Worm (Caenorhabditis elegans) whole organism, L3 larva: ENCODE results near the gene C27C12.1.

Experiments
- R02D3.7 ChIP-seq: fragments of 150-350 bp; optimal IDR thresholded peaks from 2 replicates; lab custom pipeline; 2014; ENCODE audit warnings: missing biosample characterization, missing genetic modification characterization
- ZK546.5 ChIP-seq: sonication (generic microtip); optimal IDR thresholded peaks from 2 replicates; lab custom pipeline; 2017; ENCODE audit warnings: missing biosample characterization, missing genetic modification characterization
- aly-2 ChIP-seq: fragments of 150-350 bp; optimal IDR thresholded peaks from 2 replicates; lab custom pipeline; 2014; ENCODE audit warnings: missing biosample characterization, missing genetic modification characterization
- ama-1 ChIP-seq: fragments of 150-350 bp; optimal IDR thresholded peaks from 2 replicates; lab custom pipeline; 2018
- ceh-16 ChIP-seq: sonication (generic microtip); optimal IDR thresholded peaks from 2 replicates; lab custom pipeline; 2017; ENCODE audit warnings: missing biosample characterization, missing genetic modification characterization
- ceh-28 ChIP-seq: fragments of 150-350 bp; optimal IDR thresholded peaks from 2 replicates; lab custom pipeline; 2014; ENCODE audit warnings: missing biosample characterization, missing genetic modification reagents, missing genetic modification characterization
- ceh-82 ChIP-seq: fragments of 150-350 bp; optimal IDR thresholded peaks from 2 replicates; lab custom pipeline; 2014; ENCODE audit warnings: missing biosample characterization, missing genetic modification characterization
- ceh-9 ChIP-seq: sonication (generic microtip); optimal IDR thresholded peaks from 2 replicates; lab custom pipeline; 2018; ENCODE audit warnings: missing biosample characterization, missing genetic modification characterization
- daf-12 ChIP-seq: fragments of 150-350 bp; optimal IDR thresholded peaks from 2 replicates; lab custom pipeline; 2014; ENCODE audit warnings: missing biosample characterization, missing genetic modification reagents, missing genetic modification characterization
- egl-27 ChIP-seq: sonication (generic microtip); optimal IDR thresholded peaks from 4 replicates; lab custom pipeline; 2017; ENCODE audit warnings: missing biosample characterization, missing genetic modification reagents, missing genetic modification characterization
- egl-5 ChIP-seq: fragments of 150-350 bp; optimal IDR thresholded peaks from 2 replicates; lab custom pipeline; 2017; ENCODE audit warnings: missing biosample characterization, missing genetic modification reagents, missing genetic modification characterization, inconsistent platforms
- elt-1 ChIP-seq: fragments of 150-350 bp; optimal IDR thresholded peaks from 2 replicates; lab custom pipeline; 2014; ENCODE audit warnings: missing biosample characterization, missing genetic modification characterization
- elt-2 ChIP-seq: sonication (generic microtip); optimal IDR thresholded peaks from 2 replicates; lab custom pipeline; 2016; ENCODE audit warnings: missing genetic modification reagents, mild to moderate bottlenecking, missing genetic modification characterization, missing compliant biosample characterization
- elt-3 ChIP-seq, 3 experiments: fragments of 150-350 bp in 1 of 3; sonication (generic microtip) in 2 of 3; optimal IDR thresholded peaks; 2 replicates in 2 of 3; 4 replicates in 1 of 3; lab custom pipeline; 2014 to 2017; ENCODE audit warnings: missing biosample characterization in 3 of 3, missing genetic modification characterization in 3 of 3
- eor-1 ChIP-seq, 2 experiments: fragments of 150-350 bp; optimal IDR thresholded peaks; 2 replicates each; lab custom pipeline; 2014 to 2018; ENCODE audit warnings: missing biosample characterization in 2 of 2, missing genetic modification characterization in 2 of 2
- fkh-10 ChIP-seq: sonication (generic microtip); optimal IDR thresholded peaks from 2 replicates; lab custom pipeline; 2017; ENCODE audit warnings: missing biosample characterization, missing genetic modification reagents, missing genetic modification characterization
- fkh-2 ChIP-seq: fragments of 150-350 bp; optimal IDR thresholded peaks from 2 replicates; lab custom pipeline; 2014; ENCODE audit warnings: missing biosample characterization, missing genetic modification reagents, missing genetic modification characterization
- fos-1 ChIP-seq: fragments of 150-350 bp; optimal IDR thresholded peaks from 2 replicates; lab custom pipeline; 2014; ENCODE audit warnings: missing biosample characterization, missing genetic modification characterization
- hmg-11 ChIP-seq: sonication (generic microtip); optimal IDR thresholded peaks from 2 replicates; lab custom pipeline; 2016; ENCODE audit warnings: missing genetic modification characterization, missing compliant biosample characterization
- jun-1 ChIP-seq: fragments of 150-350 bp; optimal IDR thresholded peaks from 2 replicates; lab custom pipeline; 2014; ENCODE audit warnings: missing biosample characterization, missing genetic modification reagents, missing genetic modification characterization
- lin-15B ChIP-seq: fragments of 150-350 bp; optimal IDR thresholded peaks from 2 replicates; lab custom pipeline; 2014; ENCODE audit warnings: missing biosample characterization, missing genetic modification characterization
- lin-39 ChIP-seq: fragments of 150-350 bp; optimal IDR thresholded peaks from 2 replicates; lab custom pipeline; 2018; ENCODE audit warnings: missing biosample characterization, missing genetic modification reagents, missing genetic modification characterization
- lsy-12 ChIP-seq: sonication (generic microtip); optimal IDR thresholded peaks from 2 replicates; lab custom pipeline; 2016; ENCODE audit warnings: mild to moderate bottlenecking, missing genetic modification characterization, missing compliant biosample characterization
- mdl-1 ChIP-seq: fragments of 150-350 bp; optimal IDR thresholded peaks from 2 replicates; lab custom pipeline; 2014; ENCODE audit warnings: missing biosample characterization, missing genetic modification characterization
- mml-1 ChIP-seq: fragments of 150-350 bp; sonication (generic microtip); optimal IDR thresholded peaks from 3 replicates; lab custom pipeline; 2014; ENCODE audit warnings: missing biosample characterization, missing genetic modification characterization
- nfya-1 ChIP-seq: sonication (generic microtip); optimal IDR thresholded peaks from 2 replicates; lab custom pipeline; 2017; ENCODE audit warnings: missing genetic modification characterization, mild to moderate bottlenecking, missing compliant biosample characterization, antibody characterized with exemption, moderate library complexity; ENCODE audit not compliant: insufficient read depth
- nhr-11 ChIP-seq: fragments of 150-350 bp; optimal IDR thresholded peaks from 2 replicates; lab custom pipeline; 2014; ENCODE audit warnings: missing biosample characterization, missing genetic modification characterization
- nhr-12 ChIP-seq: fragments of 150-350 bp; optimal IDR thresholded peaks from 2 replicates; lab custom pipeline; 2014; ENCODE audit warnings: missing biosample characterization, missing genetic modification characterization
- nhr-23 ChIP-seq: fragments of 150-350 bp; optimal IDR thresholded peaks from 2 replicates; lab custom pipeline; 2014; ENCODE audit warnings: missing biosample characterization, missing genetic modification reagents, missing genetic modification characterization
- nhr-237 ChIP-seq: fragments of 150-350 bp; optimal IDR thresholded peaks from 2 replicates; lab custom pipeline; 2014; ENCODE audit warnings: missing biosample characterization, missing genetic modification characterization
- nhr-25 ChIP-seq: sonication (generic microtip); optimal IDR thresholded peaks from 2 replicates; lab custom pipeline; 2017; ENCODE audit warnings: missing biosample characterization, missing genetic modification characterization
- nhr-43 ChIP-seq: sonication (generic microtip); optimal IDR thresholded peaks from 2 replicates; lab custom pipeline; 2016; ENCODE audit warnings: mild to moderate bottlenecking, missing genetic modification characterization, missing compliant biosample characterization; ENCODE audit not compliant: poor library complexity, severe bottlenecking
- nhr-67 ChIP-seq: fragments of 150-350 bp; optimal IDR thresholded peaks from 2 replicates; lab custom pipeline; 2014; ENCODE audit warnings: missing biosample characterization, missing genetic modification characterization
- nhr-76 ChIP-seq: fragments of 150-350 bp; sonication (generic microtip); optimal IDR thresholded peaks from 5 replicates; lab custom pipeline; 2014; ENCODE audit warnings: missing biosample characterization, missing genetic modification characterization
- nhr-77 ChIP-seq: fragments of 150-350 bp; optimal IDR thresholded peaks from 2 replicates; lab custom pipeline; 2014; ENCODE audit warnings: missing biosample characterization, missing genetic modification characterization
- pha-4 ChIP-seq: fragments of 150-350 bp; optimal IDR thresholded peaks from 2 replicates; lab custom pipeline; 2014; ENCODE audit warnings: missing biosample characterization, missing genetic modification reagents, missing genetic modification characterization
- pqm-1 ChIP-seq: fragments of 150-350 bp; optimal IDR thresholded peaks from 2 replicates; lab custom pipeline; 2017; ENCODE audit warnings: missing biosample characterization, missing genetic modification characterization, inconsistent platforms
- sea-2 ChIP-seq: fragments of 150-350 bp; sonication (generic microtip); optimal IDR thresholded peaks from 4 replicates; lab custom pipeline; 2014; ENCODE audit warnings: missing biosample characterization, missing genetic modification reagents, missing genetic modification characterization
- skn-1 ChIP-seq: fragments of 150-350 bp; optimal IDR thresholded peaks from 2 replicates; lab custom pipeline; 2014; ENCODE audit warnings: missing biosample characterization, missing genetic modification characterization
- snpc-4 ChIP-seq: fragments of 150-350 bp; optimal IDR thresholded peaks from 2 replicates; lab custom pipeline; 2014; ENCODE audit warnings: missing biosample characterization, missing genetic modification characterization
- unc-39 ChIP-seq: sonication (generic microtip); optimal IDR thresholded peaks from 4 replicates; lab custom pipeline; 2017; ENCODE audit warnings: missing biosample characterization, missing genetic modification characterization
- zag-1 ChIP-seq: fragments of 150-350 bp; optimal IDR thresholded peaks from 2 replicates; lab custom pipeline; 2014; ENCODE audit warnings: missing biosample characterization, missing genetic modification characterization
- ztf-11 ChIP-seq: fragments of 150-350 bp; optimal IDR thresholded peaks from 2 replicates; lab custom pipeline; 2014; ENCODE audit warnings: missing biosample characterization, missing genetic modification characterization

The C27C12.1 gene

ce11 chrX:14813398-14813797, 40.2 kb downstream of the C27C12.1 start (continued):
- no peak for TF ChIP-seq mml-1 (tag; lab: Kevin White, UChicago)
- TF ChIP-seq hmg-11 (tag; lab: Kevin White, UChicago) = peak; percentile 63
- TF ChIP-seq nhr-23 (tag; lab: Kevin White, UChicago) = peak; percentile 82
- peak; percentile 44 for TF ChIP-seq nhr-25 (tag; lab: Kevin White, UChicago)
- TF ChIP-seq jun-1 (tag; lab: Kevin White, UChicago) = peak; percentile 82
- peak; percentile 9 for TF ChIP-seq ceh-82 (tag; lab: Kevin White, UChicago)
- no peak for TF ChIP-seq nhr-12 (tag; lab: Kevin White, UChicago)
- no peak for TF ChIP-seq unc-39
- peak; percentile 40 for TF ChIP-seq lsy-12 (tag; lab: Kevin White, UChicago)
- TF ChIP-seq nhr-237 (tag; lab: Kevin White, UChicago) = no peak
- no peak for TF ChIP-seq ztf-11 (tag; lab: Kevin White, UChicago)
- TF ChIP-seq fkh-10 (GFP tag; lab: Kevin White, UChicago) = no peak
- TF ChIP-seq ZK546.5 (tag; lab: Kevin White, UChicago) = no peak
- TF ChIP-seq pha-4 (tag; lab: Kevin White, UChicago) = peak; percentile 91
- TF ChIP-seq nhr-77 (tag; lab: Kevin White, UChicago) = peak; percentile 81
- peak; percentile 57 for TF ChIP-seq lin-39 (tag; lab: Kevin White, UChicago)

ce11 chrX:14812061-14812460, 41.5 kb downstream of the C27C12.1 start, which contains the start of gene T04C10.3:
TSS of gene T04C10.3 (plus strand) at chrX:14812361.
- TF ChIP-seq nhr-25 (tag; lab: Kevin White, UChicago) = no peak
- TF ChIP-seq jun-1 (tag; lab: Kevin White, UChicago) = no peak
- TF ChIP-seq elt-2 (tag; lab: Kevin White, UChicago) = no peak
- TF ChIP-seq hmg-11 (tag; lab: Kevin White, UChicago) = no peak
- TF ChIP-seq eor-1 (tag; optimal IDR thresholded peaks at IDR 0.05; lab: Kevin White, UChicago) = no peak
- TF ChIP-seq nhr-76 (tag; lab: Kevin White, UChicago) = no peak

- TF ChIP-seq ZK546.5 (tag; lab: Kevin White, UChicago) (no peak), nfya-1 (tag; lab: Kevin White, UChicago) (peak; percentile 74), ceh-28 (peak; percentile 87), snpc-4 (tag; lab: Kevin White, UChicago) (peak; percentile 22), pha-4 (tag; lab: Kevin White, UChicago) (peak; percentile 54), daf-12 (no peak), aly-2 (no peak), ceh-16 (no peak), zag-1 (tag; lab: Kevin White, UChicago) (no peak), elt-1 (tag; lab: Kevin White, UChicago) (no peak), nhr-67 (tag; lab: Kevin White, UChicago) (no peak), jun-1 (tag; lab: Kevin White, UChicago) (peak; percentile 54), unc-39 (no peak), pqm-1 (peak; percentile 62), ama-1 (lab: Kevin White, UChicago) (no peak), ceh-82 (tag; lab: Kevin White, UChicago) (no peak), hmg-11 (tag; lab: Kevin White, UChicago) (peak; percentile 78), nhr-76 (tag; lab: Kevin White, UChicago) (no peak), elt-3 (tag; optimal IDR thresholded peaks at IDR 0.05; lab: Kevin White, UChicago) (no peak), skn-1 (tag; lab: Kevin White, UChicago) (no peak), nhr-237 (tag; lab: Kevin White, UChicago) (no peak), eor-1 (tag; optimal IDR thresholded peaks at IDR 0.05; lab: Kevin White, UChicago) (no peak), ceh-9 (tag; lab: Kevin White, UChicago) (no peak), elt-2 (tag; lab: Kevin White, UChicago) (peak; percentile 71), nhr-23 (tag; lab: Kevin White, UChicago) (peak; percentile 62), nhr-12 (tag; lab: Kevin White, UChicago) (no peak), nhr-11 (tag; lab: Kevin White, UChicago) (peak; percentile 6), egl-5 (tag; lab: Kevin White, UChicago) (peak; percentile 69), fos-1 (no peak), egl-27 (tag; lab: Kevin White, UChicago) (no peak), fkh-10 (GFP tag; lab: Kevin White, UChicago) (no peak), R02D3.7 (tag; lab: Kevin White, UChicago) (no peak), mdl-1 (tag; lab: Kevin White, UChicago) (peak; percentile 75), nhr-43 (tag; lab: Kevin White, UChicago) (peak; percentile 78), lin-39 (tag; lab: Kevin White, UChicago) (peak; percentile 41), nhr-25 (tag; lab: Kevin White, UChicago) (peak; percentile 55), sea-2 (GFP tag; lab: Kevin White, UChicago) (no peak), nhr-77 (tag; lab: Kevin White, UChicago) (no peak), lin-15B (tag; lab: Kevin White, UChicago) (no peak), fkh-2 (no peak)
These were observed 42.8 kb downstream of the C27C12.1 start, which contains the start of gene atf-4 for ce11 chrX:14810718-14811117. TSS of gene atf-4 (minus strand) at chrX:14810810.
